Worm (Caenorhabditis elegans): ENCODE data around the gene srh-135.

The srh-135 gene

ce11 chrII:10202275-10202674 lies 24.7 kb downstream of the srh-135 start:
- peak; percentile 25 for TF ChIP-seq lin-15B (tag; optimal IDR thresholded peaks at IDR 0.05)
- peak; percentile 18 for TF ChIP-seq hmg-11 (tag; optimal IDR thresholded peaks at IDR 0.05)
- no peak for TF ChIP-seq eor-1 (tag; optimal IDR thresholded peaks at IDR 0.05)
- peak; percentile 32 for TF ChIP-seq snpc-4 (tag; optimal IDR thresholded peaks at IDR 0.05)
- TF ChIP-seq ceh-9 (tag; optimal IDR thresholded peaks at IDR 0.05) = no peak
- TF ChIP-seq ceh-16 (tag; optimal IDR thresholded peaks at IDR 0.05) = no peak
- TF ChIP-seq nfya-1 (tag; optimal IDR thresholded peaks at IDR 0.05; ENCODE audit: insufficient read depth) = peak; percentile 68

DNA sequence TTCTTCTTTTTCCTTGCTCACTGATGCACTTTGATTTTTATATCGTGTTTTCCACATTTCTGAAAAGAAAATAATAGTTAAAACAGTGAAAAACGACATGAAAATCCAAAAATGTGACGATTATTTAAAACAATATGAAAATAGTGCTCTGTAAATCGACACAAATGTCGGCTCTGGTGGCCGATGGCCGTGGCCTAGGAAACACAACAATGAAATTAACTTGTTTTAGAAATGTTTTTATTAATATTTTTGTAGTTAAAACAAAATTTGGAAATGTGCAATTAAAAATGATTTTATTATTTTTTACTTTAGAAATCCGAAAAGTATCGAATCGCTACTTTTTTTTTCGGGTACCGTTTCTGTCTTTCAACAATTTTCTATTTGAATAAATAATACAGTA lies 26.2 kb downstream of the srh-135 start, which contains the start of gene arv-1:
Gene arv-1, minus strand, starts transcription at position 65 of the 400 bp plus-strand sequence.
- TF ChIP-seq pqm-1 (tag; optimal IDR thresholded peaks at IDR 0.05) (peak; percentile 55), nhr-43 (tag; optimal IDR thresholded peaks at IDR 0.05; ENCODE audit: poor library complexity, severe bottlenecking) (peak; percentile 69), nhr-76 (tag; optimal IDR thresholded peaks at IDR 0.05) (no peak), nhr-77 (tag; optimal IDR thresholded peaks at IDR 0.05) (no peak), ceh-9 (tag; optimal IDR thresholded peaks at IDR 0.05) (no peak), R02D3.7 (tag; optimal IDR thresholded peaks at IDR 0.05) (peak; percentile 91), jun-1 (tag; optimal IDR thresholded peaks at IDR 0.05) (no peak), nhr-28 (tag; optimal IDR thresholded peaks at IDR 0.05) (no peak), mml-1 (tag; optimal IDR thresholded peaks at IDR 0.05) (no peak), unc-39 (tag; optimal IDR thresholded peaks at IDR 0.05) (no peak), nhr-12 (tag; optimal IDR thresholded peaks at IDR 0.05) (no peak), nhr-67 (tag; optimal IDR thresholded peaks at IDR 0.05) (no peak), snpc-4 (tag; optimal IDR thresholded peaks at IDR 0.05) (peak; percentile 62), elt-2 (tag; optimal IDR thresholded peaks at IDR 0.05) (peak; percentile 15), nhr-23 (tag; optimal IDR thresholded peaks at IDR 0.05) (peak; percentile 83), pha-4 (tag; optimal IDR thresholded peaks at IDR 0.05) (peak; percentile 65), lin-15B (tag; optimal IDR thresholded peaks at IDR 0.05) (peak; percentile 67), nhr-11 (tag; optimal IDR thresholded peaks at IDR 0.05) (no peak), ama-1 (optimal IDR thresholded peaks at IDR 0.05) (peak; percentile 32), nfya-1 (tag; optimal IDR thresholded peaks at IDR 0.05; ENCODE audit: insufficient read depth) (peak; percentile 56), sea-2 (GFP tag; optimal IDR thresholded peaks at IDR 0.05) (no peak), nhr-25 (tag; optimal IDR thresholded peaks at IDR 0.05) (peak; percentile 6)

DNA sequence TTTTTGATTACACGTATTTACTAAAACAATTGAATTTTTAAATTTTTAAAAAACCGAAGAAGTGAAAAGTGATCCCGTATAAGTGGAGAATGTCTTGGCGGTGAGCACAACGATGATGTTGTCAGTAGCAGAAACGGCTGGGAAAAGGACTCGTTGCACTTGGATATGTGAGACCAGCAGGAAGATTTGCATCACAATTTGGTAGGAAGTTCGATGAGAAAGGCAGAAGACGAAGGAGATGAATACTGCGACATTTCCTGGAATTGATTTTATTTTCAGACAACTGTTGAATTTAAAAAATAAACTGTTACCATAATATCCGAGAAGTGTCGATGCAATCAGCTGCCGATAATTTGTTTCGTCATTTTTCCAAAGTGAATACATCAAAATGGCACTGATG lies 27.0 kb downstream of the srh-135 start, which contains the start of gene R05H5.4:
Gene R05H5.4, minus strand, starts transcription at position 101 of the 400 bp plus-strand sequence.
- TF ChIP-seq ama-1 (optimal IDR thresholded peaks at IDR 0.05) (no peak), elt-3 (tag; optimal IDR thresholded peaks at IDR 0.05) (no peak), skn-1 (tag; optimal IDR thresholded peaks at IDR 0.05) (no peak), daf-12 (tag; optimal IDR thresholded peaks at IDR 0.05) (no peak), sea-2 (GFP tag; optimal IDR thresholded peaks at IDR 0.05) (no peak), pqm-1 (tag; optimal IDR thresholded peaks at IDR 0.05) (no peak), egl-27 (tag; optimal IDR thresholded peaks at IDR 0.05) (no peak), mdl-1 (tag; optimal IDR thresholded peaks at IDR 0.05) (no peak), fos-1 (tag; optimal IDR thresholded peaks at IDR 0.05) (no peak)

ce11 chrII:10198486-10198885 lies 28.4 kb downstream of the srh-135 start:
- no peak for TF ChIP-seq nhr-25 (tag; optimal IDR thresholded peaks at IDR 0.05)
- TF ChIP-seq lin-39 (tag; optimal IDR thresholded peaks at IDR 0.05) = no peak
- no peak for TF ChIP-seq unc-62 (GFP tag; optimal IDR thresholded peaks at IDR 0.05)
- TF ChIP-seq egl-27 (tag; optimal IDR thresholded peaks at IDR 0.05) = no peak
- no peak for TF ChIP-seq snpc-4 (tag; optimal IDR thresholded peaks at IDR 0.05)
- TF ChIP-seq fos-1 (tag; optimal IDR thresholded peaks at IDR 0.05) = no peak
- no peak for TF ChIP-seq sea-2 (GFP tag; optimal IDR thresholded peaks at IDR 0.05)
- TF ChIP-seq ceh-9 (tag; optimal IDR thresholded peaks at IDR 0.05) = no peak
- TF ChIP-seq ZK546.5 (tag; optimal IDR thresholded peaks at IDR 0.05) = no peak
- no peak for TF ChIP-seq nhr-28 (tag; optimal IDR thresholded peaks at IDR 0.05)
- TF ChIP-seq ztf-4 (tag; optimal IDR thresholded peaks at IDR 0.05) = no peak
- no peak for TF ChIP-seq jun-1 (tag; optimal IDR thresholded peaks at IDR 0.05)
- TF ChIP-seq ztf-11 (tag; optimal IDR thresholded peaks at IDR 0.05) = no peak
- TF ChIP-seq nhr-23 (tag; optimal IDR thresholded peaks at IDR 0.05) = no peak
